Worm (Caenorhabditis elegans) whole organism, young adult: ENCODE results near the gene R10E4.7.
A peak's percentile ranks its signal among the peaks of the same experiment; 100 is the strongest.

Experiments used
- B0336.3 ChIP-seq: fragments of 200-800 bp; sonication (Bioruptor generic); IDR thresholded peaks from 2 replicates; pipeline ENCODE4 v1.3.6; 2022; ENCODE audit warnings: missing genetic modification characterization, missing compliant biosample characterization
- F10E7.11 ChIP-seq: sonication (generic microtip); optimal IDR thresholded peaks from 2 replicates; lab custom pipeline; 2017; ENCODE audit warnings: mild to moderate bottlenecking, missing genetic modification characterization, moderate library complexity, missing compliant biosample characterization
- F22D6.2 ChIP-seq: sonication (generic microtip); optimal IDR thresholded peaks from 2 replicates; lab custom pipeline; 2016; ENCODE audit warnings: mild to moderate bottlenecking, missing genetic modification characterization, missing compliant biosample characterization
- F33H1.4 ChIP-seq: fragments of 200-800 bp; sonication (Bioruptor generic); IDR thresholded peaks from 2 replicates; pipeline ENCODE4 v1.3.6; 2022; ENCODE audit warnings: missing genetic modification reagents, missing genetic modification characterization, missing compliant biosample characterization
- F49E8.2 ChIP-seq: sonication (generic microtip); optimal IDR thresholded peaks from 3 replicates; lab custom pipeline; 2017; ENCODE audit warnings: missing genetic modification characterization, mild to moderate bottlenecking, missing compliant biosample characterization, antibody characterized with exemption, moderate library complexity; ENCODE audit not compliant: insufficient read depth
- F52B5.7 ChIP-seq: sonication (generic microtip); optimal IDR thresholded peaks from 2 replicates; lab custom pipeline; 2016; ENCODE audit warnings: mild to moderate bottlenecking, missing genetic modification characterization, missing compliant biosample characterization
- F57A8.1 ChIP-seq: fragments of 200-800 bp; sonication (Bioruptor generic); optimal IDR thresholded peaks from 2 replicates; lab custom pipeline; 2018; ENCODE audit warnings: mild to moderate bottlenecking, missing genetic modification characterization, moderate library complexity, missing compliant biosample characterization
- F57C9.4 ChIP-seq: sonication (generic microtip); optimal IDR thresholded peaks from 2 replicates; lab custom pipeline; 2017; ENCODE audit warnings: mild to moderate bottlenecking, missing genetic modification characterization, missing compliant biosample characterization
- T07F8.4 ChIP-seq: sonication (generic microtip); optimal IDR thresholded peaks from 2 replicates; lab custom pipeline; 2016; ENCODE audit warnings: mild to moderate bottlenecking, missing genetic modification characterization, moderate library complexity, missing compliant biosample characterization
- Y67H2A.10 ChIP-seq: fragments of 200-800 bp; sonication (Bioruptor generic); conservative IDR thresholded peaks from 2 replicates; pipeline ENCODE4 v1.3.6; 2022; ENCODE audit warnings: missing genetic modification reagents, missing genetic modification characterization, missing compliant biosample characterization
- Y95B8A.8 ChIP-seq: fragments of 200-800 bp; sonication (Bioruptor generic); IDR thresholded peaks from 2 replicates; pipeline ENCODE4 v1.3.6; 2022; ENCODE audit warnings: missing genetic modification reagents, missing genetic modification characterization, missing compliant biosample characterization
- akir-1 ChIP-seq: fragments of 200-800 bp; sonication (Bioruptor generic); optimal IDR thresholded peaks from 2 replicates; lab custom pipeline; 2018; ENCODE audit warnings: mild to moderate bottlenecking, missing genetic modification characterization, moderate library complexity, missing compliant biosample characterization
- ama-1 ChIP-seq, 3 experiments: fragments of 150-350 bp in 1 of 3; sonication (generic microtip) in 2 of 3; optimal IDR thresholded peaks; 2 replicates each; lab custom pipeline; 2014 to 2018; ENCODE audit warnings: missing biosample characterization in 2 of 3, missing genetic modification characterization in 2 of 3, missing genetic modification reagents in 2 of 3
- aptf-2 ChIP-seq: fragments of 200-800 bp; sonication (Bioruptor generic); conservative IDR thresholded peaks from 2 replicates; pipeline ENCODE4 v1.3.6; 2022; ENCODE audit warnings: missing genetic modification reagents, missing genetic modification characterization, missing compliant biosample characterization
- atf-7 ChIP-seq: sonication (generic microtip); optimal IDR thresholded peaks from 2 replicates; lab custom pipeline; 2017; ENCODE audit warnings: mild to moderate bottlenecking, missing genetic modification characterization, missing compliant biosample characterization
- athp-1 ChIP-seq: sonication (generic microtip); optimal IDR thresholded peaks from 2 replicates; lab custom pipeline; 2017; ENCODE audit warnings: mild to moderate bottlenecking, missing genetic modification characterization, missing compliant biosample characterization
- attf-5 ChIP-seq: fragments of 200-800 bp; sonication (Bioruptor generic); optimal IDR thresholded peaks from 2 replicates; lab custom pipeline; 2018; ENCODE audit warnings: mild to moderate bottlenecking, missing genetic modification characterization, missing compliant biosample characterization
- attf-6 ChIP-seq: fragments of 200-800 bp; sonication (Bioruptor generic); IDR thresholded peaks from 2 replicates; pipeline ENCODE4 v1.3.6; 2022; ENCODE audit warnings: missing genetic modification reagents, missing genetic modification characterization, missing compliant biosample characterization
- bed-1 ChIP-seq: fragments of 200-800 bp; sonication (Bioruptor generic); IDR thresholded peaks from 2 replicates; pipeline ENCODE4 v1.3.6; 2022; ENCODE audit warnings: missing genetic modification reagents, missing genetic modification characterization, missing compliant biosample characterization
- bed-2 ChIP-seq: fragments of 200-800 bp; sonication (Bioruptor generic); IDR thresholded peaks from 2 replicates; pipeline ENCODE4 v1.3.6; 2022; ENCODE audit warnings: missing genetic modification reagents, missing genetic modification characterization, missing compliant biosample characterization
- ceh-40 ChIP-seq: fragments of 200-800 bp; sonication (Bioruptor generic); IDR thresholded peaks from 2 replicates; pipeline ENCODE4 v1.3.6; 2022; ENCODE audit warnings: missing genetic modification characterization, missing compliant biosample characterization
- ceh-58 ChIP-seq: fragments of 200-800 bp; sonication (Bioruptor generic); IDR thresholded peaks from 2 replicates; pipeline ENCODE4 v1.3.6; 2022; ENCODE audit warnings: missing genetic modification characterization, missing compliant biosample characterization
- dpl-1 ChIP-seq: fragments of 150-350 bp; optimal IDR thresholded peaks from 2 replicates; lab custom pipeline; 2014; ENCODE audit warnings: missing biosample characterization, missing genetic modification reagents, missing genetic modification characterization
- egl-44 ChIP-seq: fragments of 200-800 bp; sonication (Bioruptor generic); IDR thresholded peaks from 2 replicates; pipeline ENCODE4 v1.3.6; 2022; ENCODE audit warnings: missing genetic modification reagents, missing genetic modification characterization, missing compliant biosample characterization
- ets-4 ChIP-seq: fragments of 200-800 bp; sonication (Bioruptor generic); optimal IDR thresholded peaks from 2 replicates; lab custom pipeline; 2018; ENCODE audit warnings: mild to moderate bottlenecking, missing genetic modification characterization, missing compliant biosample characterization
- gei-17 ChIP-seq: fragments of 200-800 bp; sonication (Bioruptor generic); optimal IDR thresholded peaks from 2 replicates; lab custom pipeline; 2018; ENCODE audit warnings: mild to moderate bottlenecking, missing genetic modification characterization, missing compliant biosample characterization
- him-1 ChIP-seq: sonication (generic microtip); optimal IDR thresholded peaks from 2 replicates; lab custom pipeline; 2016; ENCODE audit warnings: missing genotype, missing genetic modification reagents, missing genetic modification characterization, missing compliant biosample characterization
- hmg-20 ChIP-seq: fragments of 200-800 bp; sonication (Bioruptor generic); IDR thresholded peaks from 2 replicates; pipeline ENCODE4 v1.3.6; 2022; ENCODE audit warnings: missing genetic modification reagents, missing genetic modification characterization, missing compliant biosample characterization
- hrde-1 ChIP-seq: sonication (generic microtip); optimal IDR thresholded peaks from 2 replicates; lab custom pipeline; 2016; ENCODE audit warnings: missing genetic modification characterization, mild to moderate bottlenecking, missing compliant biosample characterization, moderate library complexity, missing genotype, missing genetic modification reagents, borderline replicate concordance
- let-526 ChIP-seq: fragments of 200-800 bp; sonication (Bioruptor generic); IDR thresholded peaks from 2 replicates; pipeline ENCODE4 v1.3.6; 2022; ENCODE audit warnings: missing genetic modification reagents, missing genetic modification characterization, missing compliant biosample characterization
- lir-1 ChIP-seq: fragments of 200-800 bp; sonication (Bioruptor generic); conservative IDR thresholded peaks from 2 replicates; pipeline ENCODE4 v1.3.6; 2022; ENCODE audit warnings: missing genetic modification reagents, missing genetic modification characterization, missing compliant biosample characterization
- nfya-1 ChIP-seq: sonication (generic microtip); optimal IDR thresholded peaks from 2 replicates; lab custom pipeline; 2017; ENCODE audit warnings: antibody characterized with exemption, missing compliant biosample characterization, missing genetic modification characterization, borderline replicate concordance; ENCODE audit not compliant: insufficient read depth
- nfya-2 ChIP-seq: fragments of 200-800 bp; sonication (Bioruptor generic); IDR thresholded peaks from 2 replicates; pipeline ENCODE4 v1.3.6; 2022; ENCODE audit warnings: missing genetic modification reagents, missing genetic modification characterization, missing compliant biosample characterization
- nfyb-1 ChIP-seq: fragments of 200-800 bp; sonication (Bioruptor generic); IDR thresholded peaks from 2 replicates; pipeline ENCODE4 v1.3.6; 2022; ENCODE audit warnings: missing genetic modification reagents, missing genetic modification characterization, missing compliant biosample characterization
- nhr-179 ChIP-seq: sonication (generic microtip); optimal IDR thresholded peaks from 2 replicates; lab custom pipeline; 2016; ENCODE audit warnings: mild to moderate bottlenecking, missing genetic modification characterization, missing compliant biosample characterization
- nhr-27 ChIP-seq: fragments of 200-800 bp; sonication (Bioruptor generic); optimal IDR thresholded peaks from 2 replicates; lab custom pipeline; 2018; ENCODE audit warnings: mild to moderate bottlenecking, missing genetic modification characterization, moderate library complexity, missing compliant biosample characterization
- nhr-90 ChIP-seq: sonication (generic microtip); optimal IDR thresholded peaks from 2 replicates; lab custom pipeline; 2016; ENCODE audit warnings: missing genotype, mild to moderate bottlenecking, missing genetic modification characterization, missing compliant biosample characterization
- pbrm-1 ChIP-seq: fragments of 200-800 bp; sonication (Bioruptor generic); IDR thresholded peaks from 2 replicates; pipeline ENCODE4 v1.3.6; 2022; ENCODE audit warnings: missing genetic modification reagents, missing genetic modification characterization, missing compliant biosample characterization
- pha-4 ChIP-seq: fragments of 150-350 bp; sonication (generic microtip); optimal IDR thresholded peaks from 2 replicates; lab custom pipeline; 2014; ENCODE audit warnings: missing biosample characterization, missing genetic modification reagents, missing genetic modification characterization
- snpc-1.3 ChIP-seq: sonication (generic microtip); optimal IDR thresholded peaks from 2 replicates; lab custom pipeline; 2017; ENCODE audit warnings: missing genetic modification characterization, mild to moderate bottlenecking, missing compliant biosample characterization, antibody characterized with exemption, moderate library complexity, missing genotype, missing genetic modification reagents; ENCODE audit not compliant: insufficient read depth
- snpc-4 ChIP-seq, 5 experiments: fragments of 150-350 bp in 1 of 5; sonication (generic microtip) in 4 of 5; optimal IDR thresholded peaks; 2 replicates each; lab custom pipeline; 2014 to 2018; ENCODE audit warnings: missing genetic modification characterization in 5 of 5, missing biosample characterization in 3 of 5, antibody characterized with exemption in 2 of 5, mild to moderate bottlenecking in 2 of 5, missing compliant biosample characterization in 2 of 5, missing genotype in 2 of 5, moderate library complexity in 2 of 5, missing genetic modification reagents in 1 of 5
- xnd-1 ChIP-seq: sonication (generic microtip); optimal IDR thresholded peaks from 2 replicates; lab custom pipeline; 2016; ENCODE audit warnings: missing genotype, missing genetic modification reagents, missing genetic modification characterization, missing compliant biosample characterization
- zfh-2 ChIP-seq: fragments of 200-800 bp; sonication (Bioruptor generic); conservative IDR thresholded peaks from 2 replicates; pipeline ENCODE4 v1.3.6; 2022; ENCODE audit warnings: missing genetic modification reagents, missing genetic modification characterization, missing compliant biosample characterization
- ztf-22 ChIP-seq: fragments of 200-800 bp; sonication (Bioruptor generic); optimal IDR thresholded peaks from 2 replicates; lab custom pipeline; 2018; ENCODE audit warnings: mild to moderate bottlenecking, missing genetic modification characterization, moderate library complexity, missing compliant biosample characterization
- ztf-26 ChIP-seq: sonication (generic microtip); optimal IDR thresholded peaks from 2 replicates; lab custom pipeline; 2017; ENCODE audit warnings: missing genetic modification characterization, missing compliant biosample characterization

The R10E4.7 gene

DNA sequence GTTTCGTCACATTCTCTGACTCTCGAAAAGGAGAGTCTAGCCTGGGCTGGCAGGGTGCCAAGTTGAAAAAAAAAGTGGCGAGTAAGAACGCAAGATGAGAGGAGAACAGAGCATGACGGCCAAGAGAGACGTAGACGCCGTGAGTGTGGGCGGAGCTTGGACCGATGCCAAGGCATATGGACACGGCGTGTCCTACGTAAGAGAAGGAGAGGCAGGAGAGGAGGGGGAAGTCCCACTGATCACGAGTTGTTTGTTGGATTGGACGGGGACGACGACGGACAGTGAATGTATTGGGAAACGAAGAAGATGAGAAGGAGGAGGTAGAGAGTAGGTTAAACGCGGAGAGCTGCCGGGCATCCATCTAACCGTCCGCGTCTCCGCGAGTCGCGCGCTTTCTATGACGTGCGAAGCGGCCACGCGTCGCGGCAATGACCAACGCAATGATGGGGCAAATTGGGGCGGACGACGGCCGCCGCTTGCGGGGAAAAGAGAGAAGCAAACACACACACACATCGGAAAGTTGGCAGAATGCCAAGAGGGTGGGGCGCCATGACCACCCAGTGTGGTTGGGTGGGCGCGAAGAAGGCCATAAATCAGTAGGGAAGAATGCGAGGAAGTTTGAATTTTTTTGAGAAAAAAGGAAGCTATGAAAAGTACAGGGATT is 12.5 kb upstream of the R10E4.7 start (continued):
- TF ChIP-seq athp-1 (tag; lab: Kevin White, UChicago) (peak; percentile 96), let-526 (GFP tag; lab: Robert Waterston, UW) (peak; percentile 68), attf-6 (GFP tag; lab: Robert Waterston, UW) (no peak), egl-44 (GFP tag; lab: Robert Waterston, UW) (peak; percentile 98), bed-2 (GFP tag; lab: Robert Waterston, UW) (peak; percentile 41; the same call in 1 of the 2 replicates), ama-1 (optimal IDR thresholded peaks at IDR 0.05; lab: Kevin White, UChicago) (no peak), ama-1 (GFP tag; optimal IDR thresholded peaks at IDR 0.05; lab: Kevin White, UChicago) (no peak), F10E7.11 (tag; lab: Kevin White, UChicago) (peak; percentile 68), hrde-1 (tag; lab: Kevin White, UChicago) (no peak), pbrm-1 (GFP tag; lab: Robert Waterston, UW) (peak; percentile 92), aptf-2 (GFP tag; lab: Robert Waterston, UW) (0 out of 2 replicates have a peak, but pooled peaks have one; percentile 31), snpc-4 (GFP tag; optimal IDR thresholded peaks at IDR 0.05; lab: Kevin White, UChicago) (peak; percentile 2), snpc-4 (tag; optimal IDR thresholded peaks at IDR 0.05; lab: Kevin White, UChicago) (peak in 3 of 4 experiments; percentile 76 to 88 (median 86)), B0336.3 (peak; percentile 99), snpc-1.3 (tag; lab: Kevin White, UChicago) (no peak), nhr-27 (no peak), nfya-2 (no peak), F52B5.7 (peak; percentile 68), F57C9.4 (tag; lab: Kevin White, UChicago) (no peak), ceh-40 (GFP tag; lab: Robert Waterston, UW) (no peak), attf-5 (peak; percentile 98), ets-4 (GFP tag; lab: Kevin White, UChicago) (peak; percentile 58), dpl-1 (GFP tag; lab: Kevin White, UChicago) (no peak), nfyb-1 (GFP tag; lab: Robert Waterston, UW) (peak; percentile 98), ztf-26 (peak; percentile 98), pha-4 (peak; percentile 26), zfh-2 (GFP tag; lab: Robert Waterston, UW) (peak; percentile 100), nhr-179 (no peak), atf-7 (tag; lab: Kevin White, UChicago) (peak; percentile 100), nfya-1 (tag; lab: Kevin White, UChicago) (no peak), Y95B8A.8 (GFP tag; lab: Robert Waterston, UW) (peak; percentile 67; the same call in 1 of the 2 replicates), bed-1 (GFP tag; lab: Robert Waterston, UW) (0 out of 2 replicates have a peak, but pooled peaks have one; percentile 20), F49E8.2 (no peak), lir-1 (GFP tag; lab: Robert Waterston, UW) (peak; percentile 59; the same call in 1 of the 2 replicates), nhr-90 (tag; lab: Kevin White, UChicago) (peak; percentile 89), Y67H2A.10 (GFP tag; lab: Robert Waterston, UW) (no peak; the same call in 1 of the 2 replicates), T07F8.4 (tag; lab: Kevin White, UChicago) (peak; percentile 13), him-1 (no peak), ceh-58 (GFP tag; lab: Robert Waterston, UW) (no peak), xnd-1 (no peak), F57A8.1 (GFP tag; lab: Kevin White, UChicago) (peak; percentile 34), F33H1.4 (peak; percentile 31), hmg-20 (GFP tag; lab: Robert Waterston, UW) (peak; percentile 66; the same call in 1 of the 2 replicates), akir-1 (peak; percentile 61), ztf-22 (GFP tag; lab: Kevin White, UChicago) (peak; percentile 99), gei-17 (GFP tag; lab: Kevin White, UChicago) (peak; percentile 94), F22D6.2 (tag; lab: Kevin White, UChicago) (peak; percentile 96)
